Worm (Caenorhabditis elegans) whole organism, young adult: Measurements from ENCODE around the gene C28D4.8.
"Not testable (repeated sequence)": the region's sequence is repeated elsewhere in the genome, so short reads cannot be mapped to it uniquely, and the experiment has no call there.

Experiments used
- Y53G8AR.9 ChIP-seq: fragments of 200-800 bp; sonication (Bioruptor generic); conservative IDR thresholded peaks from 2 replicates; pipeline ENCODE4 v1.3.6; 2022; ENCODE audit warnings: missing genetic modification reagents, missing genetic modification characterization, missing compliant biosample characterization
- ama-1 ChIP-seq, 3 experiments: fragments of 150-350 bp in 1 of 3; sonication (generic microtip) in 2 of 3; optimal IDR thresholded peaks; 2 replicates each; lab custom pipeline; 2014 to 2018; ENCODE audit warnings: missing biosample characterization in 2 of 3, missing genetic modification characterization in 2 of 3, missing genetic modification reagents in 2 of 3
- aptf-2 ChIP-seq: fragments of 200-800 bp; sonication (Bioruptor generic); conservative IDR thresholded peaks from 2 replicates; pipeline ENCODE4 v1.3.6; 2022; ENCODE audit warnings: missing genetic modification reagents, missing genetic modification characterization, missing compliant biosample characterization
- ceh-27 ChIP-seq: fragments of 200-800 bp; sonication (Bioruptor generic); optimal IDR thresholded peaks from 2 replicates; lab custom pipeline; 2018; ENCODE audit warnings: mild to moderate bottlenecking, missing genetic modification characterization, moderate library complexity, missing compliant biosample characterization
- hrde-1 ChIP-seq: sonication (generic microtip); optimal IDR thresholded peaks from 2 replicates; lab custom pipeline; 2016; ENCODE audit warnings: missing genetic modification characterization, mild to moderate bottlenecking, missing compliant biosample characterization, moderate library complexity, missing genotype, missing genetic modification reagents, borderline replicate concordance
- nhr-80 ChIP-seq: sonication (generic microtip); optimal IDR thresholded peaks from 2 replicates; lab custom pipeline; 2016; ENCODE audit warnings: missing genetic modification characterization, missing compliant biosample characterization
- snpc-1.1 ChIP-seq: sonication (generic microtip); optimal IDR thresholded peaks from 2 replicates; lab custom pipeline; 2017; ENCODE audit warnings: missing genetic modification characterization, mild to moderate bottlenecking, missing compliant biosample characterization, antibody characterized with exemption, moderate library complexity, missing genotype, missing genetic modification reagents; ENCODE audit not compliant: insufficient read depth
- unc-130 ChIP-seq: sonication (generic microtip); optimal IDR thresholded peaks from 2 replicates; lab custom pipeline; 2016; ENCODE audit warnings: missing genetic modification reagents, missing genetic modification characterization, missing compliant biosample characterization

ce11 chrIV:9769746-9770145, 21.5 kb upstream of the C28D4.8 start, which contains the start of gene msp-78:
- TF ChIP-seq nhr-80 (tag; lab: Kevin White, UChicago); snpc-1.1 (tag; lab: Kevin White, UChicago); aptf-2 (GFP tag; lab: Robert Waterston, UW); Y53G8AR.9 (GFP tag; lab: Robert Waterston, UW); unc-130 (GFP tag; lab: Kevin White, UChicago); hrde-1; ama-1 (optimal IDR thresholded peaks at IDR 0.05; lab: Kevin White, UChicago); ama-1 (GFP tag; optimal IDR thresholded peaks at IDR 0.05; lab: Kevin White, UChicago); ceh-27 (GFP tag; lab: Kevin White, UChicago): not testable (repeated sequence)
